Worm (Caenorhabditis elegans) whole organism, L4/young adult: ENCODE measurements around the gene ZK688.7.

Source experiments
- W03F9.2 ChIP-seq: fragments of 150-350 bp; optimal IDR thresholded peaks from 2 replicates; lab custom pipeline; 2014; ENCODE audit warnings: missing biosample characterization, missing genetic modification characterization
- dao-5 ChIP-seq: sonication (generic microtip); optimal IDR thresholded peaks from 2 replicates; lab custom pipeline; 2016; ENCODE audit warnings: missing genotype, missing genetic modification characterization, moderate library complexity, missing compliant biosample characterization
- him-1 ChIP-seq: sonication (generic microtip); optimal IDR thresholded peaks from 2 replicates; lab custom pipeline; 2016; ENCODE audit warnings: missing genotype, missing genetic modification reagents, missing genetic modification characterization, missing compliant biosample characterization

ZK688.7 gene

ce11 chrIII:7865238-7865761, 46.1 kb downstream of the ZK688.7 start, which contains the start of gene slc-17.3:
slc-17.3 (minus strand) TSS chrIII:7865288.
- TF ChIP-seq W03F9.2 (tag; lab: Kevin White, UChicago): no peak
- no peak for TF ChIP-seq him-1 (tag; lab: Kevin White, UChicago)

- TF ChIP-seq him-1 (tag; lab: Kevin White, UChicago) (no peak), W03F9.2 (tag; lab: Kevin White, UChicago) (no peak), dao-5 (tag; lab: Kevin White, UChicago) (no peak)
These were observed 49.8 kb downstream of the ZK688.7 start, which contains the start of gene snr-5 for ce11 chrIII:7861535-7862120. snr-5 (plus strand) TSS chrIII:7862070.

ce11 chrIII:7860885-7861284, 50.5 kb downstream of the ZK688.7 start, which contains the start of gene cuc-1:
cuc-1 (minus strand) TSS chrIII:7860985.
- TF ChIP-seq dao-5 (tag; lab: Kevin White, UChicago) (no peak), W03F9.2 (tag; lab: Kevin White, UChicago) (no peak), him-1 (tag; lab: Kevin White, UChicago) (no peak)
